Worm (Caenorhabditis elegans): ENCODE measurements around the gene pin-2.

The pin-2 gene

ce11 chrIV:12833698-12834416, 40.2 kb downstream of the pin-2 start (continued):
- TF ChIP-seq lsy-27 (tag; optimal IDR thresholded peaks at IDR 0.05; ENCODE audit: borderline replicate concordance, insufficient read depth) (no peak), mes-4 (tag; optimal IDR thresholded peaks at IDR 0.05) (no peak), Y56A3A.18 (GFP tag; IDR thresholded peaks at IDR 0.05) (no peak), nfyb-1 (GFP tag; IDR thresholded peaks at IDR 0.05) (no peak), nhr-90 (tag; optimal IDR thresholded peaks at IDR 0.05) (peak; percentile 63), ceh-40 (GFP tag; IDR thresholded peaks at IDR 0.05) (no peak), K11D2.4 (GFP tag; IDR thresholded peaks at IDR 0.05) (no peak), ceh-79 (tag; optimal IDR thresholded peaks at IDR 0.05) (no peak), ztf-3 (GFP tag; optimal IDR thresholded peaks at IDR 0.05) (no peak), sdz-38 (tag; optimal IDR thresholded peaks at IDR 0.05) (no peak), snpc-1.3 (tag; optimal IDR thresholded peaks at IDR 0.05; ENCODE audit: insufficient read depth) (no peak), nfya-1 (tag; optimal IDR thresholded peaks at IDR 0.05; ENCODE audit: borderline replicate concordance, insufficient read depth) (no peak), bed-2 (GFP tag; IDR thresholded peaks at IDR 0.05) (no peak), attf-6 (GFP tag; IDR thresholded peaks at IDR 0.05) (no peak), hmg-1.2 (GFP tag; IDR thresholded peaks at IDR 0.05) (no peak), repo-1 (tag; optimal IDR thresholded peaks at IDR 0.05) (peak; percentile 11), F55B11.4 (tag; optimal IDR thresholded peaks at IDR 0.05; ENCODE audit: borderline replicate concordance, insufficient read depth) (no peak), dpff-1 (tag; optimal IDR thresholded peaks at IDR 0.05) (no peak), unc-62 (GFP tag; optimal IDR thresholded peaks at IDR 0.05) (no peak), F57C9.4 (tag; optimal IDR thresholded peaks at IDR 0.05) (no peak), B0336.3 (GFP tag; IDR thresholded peaks at IDR 0.05) (peak; percentile 58; the same call in 1 of the 2 replicates), Y79H2A.3 (GFP tag; conservative IDR thresholded peaks at IDR 0.05) (no peak), hrde-1 (tag; optimal IDR thresholded peaks at IDR 0.05; ENCODE audit: borderline replicate concordance) (no peak), dox-1 (GFP tag; IDR thresholded peaks at IDR 0.05) (peak; percentile 83), T26A5.8 (tag; optimal IDR thresholded peaks at IDR 0.05) (no peak), somi-1 (GFP tag; optimal IDR thresholded peaks at IDR 0.05) (no peak), let-526 (GFP tag; IDR thresholded peaks at IDR 0.05) (peak; percentile 44; the same call in 1 of the 2 replicates), pha-4 (tag; optimal IDR thresholded peaks at IDR 0.05) (peak; percentile 8), aptf-2 (GFP tag; conservative IDR thresholded peaks at IDR 0.05) (no peak), F39B2.1 (GFP tag; IDR thresholded peaks at IDR 0.05) (no peak), ZK185.1 (tag; optimal IDR thresholded peaks at IDR 0.05; ENCODE audit: poor library complexity, severe bottlenecking) (no peak)

- TF ChIP-seq hmg-1.2 (GFP tag; IDR thresholded peaks at IDR 0.05) (peak; percentile 67; the same call in 1 of the 2 replicates), hlh-12 (tag; optimal IDR thresholded peaks at IDR 0.05) (no peak)
Measured at ce11 chrIV:12834417-12834731, 40.7 kb downstream of the pin-2 start.

ce11 chrIV:12835363-12835762, 41.7 kb downstream of the pin-2 start:
- TF ChIP-seq nhr-80 (tag; optimal IDR thresholded peaks at IDR 0.05) (peak; percentile 90), ccch-3 (GFP tag; optimal IDR thresholded peaks at IDR 0.05) (no peak), ekl-4 (GFP tag; IDR thresholded peaks at IDR 0.05) (0 out of 2 replicates have a peak, but pooled peaks have one; percentile 30), hmg-1.2 (GFP tag; IDR thresholded peaks at IDR 0.05) (0 out of 2 replicates have a peak, but pooled peaks have one; percentile 9), nfyb-1 (GFP tag; IDR thresholded peaks at IDR 0.05) (no peak), xnd-1 (tag; optimal IDR thresholded peaks at IDR 0.05) (no peak), dox-1 (GFP tag; IDR thresholded peaks at IDR 0.05) (peak; percentile 40; the same call in 1 of the 2 replicates), lin-40 (tag; optimal IDR thresholded peaks at IDR 0.05) (peak; percentile 20), ztf-3 (GFP tag; optimal IDR thresholded peaks at IDR 0.05) (no peak), C17E4.6 (GFP tag; IDR thresholded peaks at IDR 0.05) (no peak), let-607 (tag; optimal IDR thresholded peaks at IDR 0.05) (peak; percentile 77 to 89)
